Worm (Caenorhabditis elegans) whole organism, late embryonic: ENCODE measurements around the gene F52C6.2.
"Not testable (repeated sequence)": the region's sequence is repeated elsewhere in the genome, so short reads cannot be mapped to it uniquely, and the experiment has no call there.

ENCODE experiments used
- C38D4.7 ChIP-seq: fragments of 200-800 bp; sonication (Bioruptor generic); optimal IDR thresholded peaks from 2 replicates; lab custom pipeline; 2018; ENCODE audit warnings: mild to moderate bottlenecking, missing genetic modification characterization, moderate library complexity, missing compliant biosample characterization
- K02D7.2 ChIP-seq: sonication (generic microtip); optimal IDR thresholded peaks from 2 replicates; lab custom pipeline; 2017; ENCODE audit warnings: mild to moderate bottlenecking, missing genetic modification characterization, missing compliant biosample characterization
- ceh-19 ChIP-seq: fragments of 200-800 bp; sonication (Bioruptor generic); optimal IDR thresholded peaks from 2 replicates; lab custom pipeline; 2018; ENCODE audit warnings: mild to moderate bottlenecking, missing genetic modification characterization, missing compliant biosample characterization
- ceh-22 ChIP-seq: sonication (generic microtip); optimal IDR thresholded peaks from 2 replicates; lab custom pipeline; 2017; ENCODE audit warnings: missing biosample characterization, missing genetic modification characterization
- ceh-24 ChIP-seq: sonication (generic microtip); optimal IDR thresholded peaks from 2 replicates; lab custom pipeline; 2016; ENCODE audit warnings: mild to moderate bottlenecking, missing genetic modification characterization, missing compliant biosample characterization
- ceh-30 ChIP-seq: fragments of 150-350 bp; optimal IDR thresholded peaks from 2 replicates; lab custom pipeline; 2014; ENCODE audit warnings: missing biosample characterization, missing genetic modification characterization
- ceh-31 ChIP-seq: sonication (generic microtip); optimal IDR thresholded peaks from 2 replicates; lab custom pipeline; 2016; ENCODE audit warnings: missing genetic modification characterization, missing compliant biosample characterization
- ceh-45 ChIP-seq: fragments of 200-800 bp; sonication (Bioruptor generic); IDR thresholded peaks from 2 replicates; pipeline ENCODE4 v1.3.6; 2022; ENCODE audit warnings: missing genetic modification reagents, missing genetic modification characterization, missing compliant biosample characterization
- ceh-9 ChIP-seq: sonication (generic microtip); optimal IDR thresholded peaks from 2 replicates; lab custom pipeline; 2016; ENCODE audit warnings: mild to moderate bottlenecking, missing genetic modification characterization, inconsistent platforms, missing compliant biosample characterization
- dmd-4 ChIP-seq: sonication (generic microtip); optimal IDR thresholded peaks from 2 replicates; lab custom pipeline; 2016; ENCODE audit warnings: borderline replicate concordance, missing genetic modification characterization, missing compliant biosample characterization
- elt-2 ChIP-seq: sonication (generic microtip); optimal IDR thresholded peaks from 2 replicates; lab custom pipeline; 2016; ENCODE audit warnings: missing genetic modification reagents, missing genetic modification characterization, missing compliant biosample characterization
- elt-4 ChIP-seq: sonication (generic microtip); optimal IDR thresholded peaks from 2 replicates; lab custom pipeline; 2016; ENCODE audit warnings: missing genetic modification characterization, missing compliant biosample characterization
- fax-1 ChIP-seq: sonication (generic microtip); optimal IDR thresholded peaks from 2 replicates; lab custom pipeline; 2016; ENCODE audit warnings: missing genotype, missing genetic modification characterization, missing compliant biosample characterization
- hlh-30 ChIP-seq: sonication (generic microtip); optimal IDR thresholded peaks from 2 replicates; lab custom pipeline; 2017; ENCODE audit warnings: antibody characterized with exemption, missing genetic modification characterization, missing compliant biosample characterization; ENCODE audit not compliant: insufficient read depth
- hlh-8 ChIP-seq: sonication (generic microtip); optimal IDR thresholded peaks from 2 replicates; lab custom pipeline; 2016; ENCODE audit warnings: missing genotype, missing genetic modification characterization, missing compliant biosample characterization
- lin-11 ChIP-seq: fragments of 200-800 bp; sonication (Bioruptor generic); optimal IDR thresholded peaks from 2 replicates; lab custom pipeline; 2018; ENCODE audit warnings: mild to moderate bottlenecking, missing genetic modification characterization, missing compliant biosample characterization
- madf-2 ChIP-seq: sonication (generic microtip); optimal IDR thresholded peaks from 2 replicates; lab custom pipeline; 2017; ENCODE audit warnings: missing genetic modification characterization, missing compliant biosample characterization
- nfya-1 ChIP-seq: sonication (generic microtip); optimal IDR thresholded peaks from 2 replicates; lab custom pipeline; 2017; ENCODE audit warnings: missing genetic modification characterization, mild to moderate bottlenecking, missing compliant biosample characterization, antibody characterized with exemption, moderate library complexity
- nhr-11 ChIP-seq: fragments of 150-350 bp; optimal IDR thresholded peaks from 2 replicates; lab custom pipeline; 2014; ENCODE audit warnings: missing biosample characterization, missing genetic modification characterization
- odd-2 ChIP-seq: sonication (generic microtip); optimal IDR thresholded peaks from 2 replicates; lab custom pipeline; 2017; ENCODE audit warnings: antibody characterized with exemption, mild to moderate bottlenecking, missing genetic modification characterization, missing compliant biosample characterization
- pag-3 ChIP-seq: sonication (generic microtip); optimal IDR thresholded peaks from 2 replicates; lab custom pipeline; 2016; ENCODE audit warnings: missing compliant biosample characterization, missing genetic modification characterization, borderline replicate concordance
- pha-4 ChIP-seq: fragments of 150-350 bp; optimal IDR thresholded peaks from 2 replicates; lab custom pipeline; 2018; ENCODE audit warnings: missing biosample characterization, missing genetic modification reagents, missing genetic modification characterization
- pqm-1 ChIP-seq: sonication (generic microtip); optimal IDR thresholded peaks from 2 replicates; lab custom pipeline; 2016; ENCODE audit warnings: missing genetic modification characterization, missing compliant biosample characterization
- pros-1 ChIP-seq: fragments of 150-350 bp; optimal IDR thresholded peaks from 2 replicates; lab custom pipeline; 2014; ENCODE audit warnings: missing biosample characterization, missing genetic modification reagents, missing genetic modification characterization
- ref-2 ChIP-seq: sonication (generic microtip); optimal IDR thresholded peaks from 2 replicates; lab custom pipeline; 2016; ENCODE audit warnings: missing genetic modification characterization, missing compliant biosample characterization
- rnt-1 ChIP-seq: sonication (generic microtip); optimal IDR thresholded peaks from 2 replicates; lab custom pipeline; 2016; ENCODE audit warnings: missing genetic modification characterization, missing compliant biosample characterization
- sdc-2 ChIP-seq: sonication (generic microtip); optimal IDR thresholded peaks from 2 replicates; lab custom pipeline; 2016; ENCODE audit warnings: missing genotype, missing genetic modification characterization, missing compliant biosample characterization
- sox-4 ChIP-seq: sonication (generic microtip); optimal IDR thresholded peaks from 2 replicates; lab custom pipeline; 2017; ENCODE audit warnings: mild to moderate bottlenecking, missing genetic modification characterization, inconsistent platforms, missing compliant biosample characterization
- tbx-2 ChIP-seq: sonication (generic microtip); optimal IDR thresholded peaks from 2 replicates; lab custom pipeline; 2016; ENCODE audit warnings: missing genetic modification characterization, missing compliant biosample characterization
- ttx-3 ChIP-seq: sonication (generic microtip); optimal IDR thresholded peaks from 2 replicates; lab custom pipeline; 2016; ENCODE audit warnings: missing genetic modification reagents, missing genetic modification characterization, missing compliant biosample characterization
- unc-42 ChIP-seq: sonication (generic microtip); optimal IDR thresholded peaks from 2 replicates; lab custom pipeline; 2016; ENCODE audit warnings: missing genotype, missing genetic modification characterization, missing compliant biosample characterization
- zip-5 ChIP-seq: sonication (generic microtip); optimal IDR thresholded peaks from 2 replicates; lab custom pipeline; 2016; ENCODE audit warnings: missing genetic modification characterization, missing compliant biosample characterization
- ztf-16 ChIP-seq: sonication (generic microtip); optimal IDR thresholded peaks from 2 replicates; lab custom pipeline; 2017; ENCODE audit warnings: missing genetic modification characterization, missing compliant biosample characterization

F52C6.2 gene

ce11 chrII:1939652-1940051 is 13.4 kb downstream of the F52C6.2 start, which contains the start of gene ZK250.13:
Gene ZK250.13, minus strand, starts transcription at chrII:1939752.
- TF ChIP-seq pros-1 (tag; lab: Kevin White, UChicago) (no peak), sdc-2 (tag; lab: Kevin White, UChicago) (no peak), sox-4 (tag; lab: Kevin White, UChicago) (no peak), ceh-24 (no peak), nhr-11 (tag; lab: Kevin White, UChicago) (no peak), madf-2 (no peak), hlh-8 (no peak), C38D4.7 (no peak), ceh-19 (no peak), elt-2 (tag; lab: Kevin White, UChicago) (no peak), dmd-4 (tag; lab: Kevin White, UChicago) (no peak)

DNA sequence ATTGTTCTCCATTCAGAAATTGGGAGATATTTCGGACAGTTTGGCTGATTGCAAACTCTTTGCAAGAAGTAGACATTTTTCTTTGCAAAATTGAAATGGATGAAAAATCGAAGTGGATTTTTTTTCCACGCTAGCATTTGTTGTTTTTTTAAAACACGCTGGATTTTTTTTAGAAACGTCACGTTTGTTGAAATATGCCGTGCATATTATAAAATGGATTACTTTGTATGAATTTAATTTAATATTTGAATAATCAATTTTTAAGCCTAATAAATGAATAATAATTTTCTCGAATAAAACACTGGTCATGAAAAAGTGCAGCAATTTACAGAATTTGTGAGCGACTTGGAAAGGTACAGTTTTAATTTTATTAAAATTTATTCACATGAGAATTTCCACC is 18.8 kb downstream of the F52C6.2 start, which contains the start of gene ZK250.14:
TSS of gene ZK250.14 (minus strand) at position 101 of the 400 bp plus-strand sequence.
- TF ChIP-seq lin-11 (tag; lab: Kevin White, UChicago): no peak
- no peak for TF ChIP-seq nfya-1 (tag; lab: Kevin White, UChicago)
- TF ChIP-seq unc-42 (tag; lab: Kevin White, UChicago): no peak
- TF ChIP-seq fax-1 (tag; lab: Kevin White, UChicago): no peak
- TF ChIP-seq ceh-9 (tag; lab: Kevin White, UChicago): no peak
- no peak for TF ChIP-seq ref-2 (tag; lab: Kevin White, UChicago)
- no peak for TF ChIP-seq ceh-31
- no peak for TF ChIP-seq ceh-45
- no peak for TF ChIP-seq ceh-19
- TF ChIP-seq hlh-30 (tag; lab: Kevin White, UChicago): no peak
- no peak for TF ChIP-seq tbx-2
- TF ChIP-seq ztf-16 (tag; lab: Kevin White, UChicago): no peak
- no peak for TF ChIP-seq pqm-1 (tag; lab: Kevin White, UChicago)
- TF ChIP-seq, all 69 proteins: peak for 0

DNA sequence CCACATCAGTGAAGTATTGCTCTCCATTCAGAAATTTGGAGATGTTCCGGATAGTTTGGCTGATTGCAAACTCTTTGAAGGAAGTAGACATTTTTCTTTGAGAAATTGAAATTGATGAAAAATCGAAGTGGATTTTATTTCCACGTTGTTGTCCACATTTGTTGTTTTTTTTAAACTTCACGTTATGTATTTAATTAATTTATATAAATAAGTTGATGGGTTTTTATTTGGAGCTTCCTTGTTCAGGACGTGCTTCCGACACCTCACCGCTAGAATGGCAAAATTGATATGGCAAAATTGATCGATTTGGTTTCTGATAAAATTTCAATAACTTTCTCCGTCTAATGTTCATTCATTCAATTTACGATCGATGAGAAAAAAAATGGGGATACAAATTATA is 20.2 kb downstream of the F52C6.2 start, which contains the start of gene math-48:
TSS of gene math-48 (minus strand) at position 101 of the 400 bp plus-strand sequence.
- no peak for TF ChIP-seq lin-11 (tag; lab: Kevin White, UChicago)
- TF ChIP-seq ceh-19: no peak
- no peak for TF ChIP-seq pag-3 (tag; lab: Kevin White, UChicago)
- no peak for TF ChIP-seq elt-4 (tag; lab: Kevin White, UChicago)
- no peak for TF ChIP-seq rnt-1 (tag; lab: Kevin White, UChicago)
- no peak for TF ChIP-seq ceh-30 (tag; lab: Kevin White, UChicago)
- TF ChIP-seq zip-5 (tag; lab: Kevin White, UChicago): no peak
- no peak for TF ChIP-seq ceh-24
- TF ChIP-seq odd-2 (tag; lab: Kevin White, UChicago): no peak
- no peak for TF ChIP-seq elt-2 (tag; lab: Kevin White, UChicago)
- TF ChIP-seq ttx-3: no peak
- TF ChIP-seq, all 69 proteins: peak for 0

- TF ChIP-seq ref-2, K02D7.2, pha-4 (tag; lab: Kevin White, UChicago): not testable (repeated sequence)
- TF ChIP-seq, all 69 proteins: peak for 0; not testable (repeated sequence) for 69
These were observed 22.1 kb downstream of the F52C6.2 start, which contains the start of gene ZK250.2 for ce11 chrII:1948393-1948792. Gene ZK250.2, plus strand, starts transcription at chrII:1948693.

- TF ChIP-seq ceh-22 (tag; lab: Kevin White, UChicago) (no peak), elt-2 (tag; lab: Kevin White, UChicago) (peak; percentile 99)
These were observed 22.9 kb downstream of the F52C6.2 start for ce11 chrII:1949119-1949518.
